Fruit fly (Drosophila melanogaster) Kc167 (cell line): ENCODE results near the gene CG1750.

Experiments used
- Myc ChIP-seq: fragments of >200 bp; optimal IDR thresholded peaks from 2 replicates; lab custom pipeline; 2017; ENCODE audit warnings: missing external identifiers
- Sin3A ChIP-seq: fragments of >200 bp; optimal IDR thresholded peaks from 2 replicates; lab custom pipeline; 2018; ENCODE audit warnings: missing external identifiers
- h ChIP-seq: fragments of >200 bp; optimal IDR thresholded peaks from 3 replicates; lab custom pipeline; 2018; ENCODE audit warnings: missing external identifiers
- insv ChIP-seq: fragments of >200 bp; optimal IDR thresholded peaks from 3 replicates; lab custom pipeline; 2018; ENCODE audit warnings: missing external identifiers
- psq ChIP-seq: fragments of >200 bp; optimal IDR thresholded peaks from 2 replicates; lab custom pipeline; 2017; ENCODE audit warnings: missing external identifiers
- ttk ChIP-seq: sonication (Bioruptor generic); optimal IDR thresholded peaks from 2 replicates; lab custom pipeline; 2017; ENCODE audit warnings: missing external identifiers

The CG1750 gene

dm6 chr3R:31235262-31235661, 19.4 kb downstream of the CG1750 start, which contains the start of gene CG15564:
Gene CG15564, minus strand, starts transcription at chr3R:31235362.
- TF ChIP-seq insv (no peak), h (lab: Kevin White, UChicago) (no peak), psq (lab: Kevin White, UChicago) (no peak), ttk (lab: Kevin White, UChicago) (no peak), Myc (no peak), Sin3A (lab: Kevin White, UChicago) (no peak)

- TF ChIP-seq insv (no peak), psq (lab: Kevin White, UChicago) (no peak), h (lab: Kevin White, UChicago) (no peak), Myc (no peak), ttk (lab: Kevin White, UChicago) (no peak), Sin3A (lab: Kevin White, UChicago) (no peak)
These were observed 22.5 kb downstream of the CG1750 start, which contains the start of gene CG15563 for dm6 chr3R:31232236-31232635. Gene CG15563, minus strand, starts transcription at chr3R:31232336.

DNA sequence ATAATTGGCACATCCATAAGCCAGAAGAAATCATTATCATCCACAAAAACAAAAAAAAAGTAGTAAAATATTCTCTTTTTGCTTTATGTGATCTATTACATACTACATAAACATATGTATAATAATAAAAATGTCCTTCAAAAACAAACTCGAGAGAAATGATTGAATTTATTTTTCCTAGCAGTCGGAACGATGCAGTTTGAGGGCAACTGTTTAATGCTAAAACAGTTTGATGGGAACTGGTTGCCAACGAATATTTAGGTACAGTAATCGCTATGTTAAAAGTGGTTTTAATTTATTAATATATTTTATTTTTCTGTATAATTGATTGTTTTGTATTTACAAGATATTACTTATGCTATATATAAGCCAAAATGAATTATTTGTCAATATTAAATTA, 23.6 kb downstream of the CG1750 start:
- TF ChIP-seq psq (lab: Kevin White, UChicago): no peak
- TF ChIP-seq h (lab: Kevin White, UChicago): no peak
- TF ChIP-seq insv: no peak
- no peak for TF ChIP-seq ttk (lab: Kevin White, UChicago)
- no peak for TF ChIP-seq Myc
- TF ChIP-seq Sin3A (lab: Kevin White, UChicago): no peak

DNA sequence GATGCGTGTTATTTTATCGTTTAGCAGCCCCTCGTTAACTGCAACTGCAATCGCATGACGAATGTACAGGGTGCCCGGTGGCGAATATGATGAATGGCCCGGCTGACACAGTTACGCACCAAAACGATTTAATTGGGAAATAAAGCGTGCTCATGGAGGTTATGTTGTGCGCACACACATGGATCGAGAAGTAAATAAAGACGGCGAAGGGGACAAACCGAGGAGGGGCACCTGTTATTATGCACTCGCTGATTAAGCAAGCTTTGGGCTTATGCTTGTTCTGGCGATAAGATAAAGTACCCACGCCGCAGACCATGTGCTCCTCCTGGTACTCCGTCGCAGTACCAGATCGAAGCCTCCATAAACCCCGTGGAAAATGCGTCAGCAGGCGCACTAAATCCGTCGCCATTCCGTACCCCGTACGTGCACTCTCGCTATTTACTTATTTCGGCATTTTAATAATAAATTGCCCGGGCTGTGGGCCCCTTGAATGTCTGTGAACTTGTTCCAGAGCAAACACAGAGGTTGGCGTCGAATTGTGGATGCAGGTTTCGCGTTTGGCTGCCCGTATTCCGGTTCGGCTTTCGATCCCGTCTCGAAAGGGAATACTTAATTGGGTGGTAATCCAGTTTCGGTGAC, 29.5 kb downstream of the CG1750 start:
- no peak for TF ChIP-seq insv

DNA sequence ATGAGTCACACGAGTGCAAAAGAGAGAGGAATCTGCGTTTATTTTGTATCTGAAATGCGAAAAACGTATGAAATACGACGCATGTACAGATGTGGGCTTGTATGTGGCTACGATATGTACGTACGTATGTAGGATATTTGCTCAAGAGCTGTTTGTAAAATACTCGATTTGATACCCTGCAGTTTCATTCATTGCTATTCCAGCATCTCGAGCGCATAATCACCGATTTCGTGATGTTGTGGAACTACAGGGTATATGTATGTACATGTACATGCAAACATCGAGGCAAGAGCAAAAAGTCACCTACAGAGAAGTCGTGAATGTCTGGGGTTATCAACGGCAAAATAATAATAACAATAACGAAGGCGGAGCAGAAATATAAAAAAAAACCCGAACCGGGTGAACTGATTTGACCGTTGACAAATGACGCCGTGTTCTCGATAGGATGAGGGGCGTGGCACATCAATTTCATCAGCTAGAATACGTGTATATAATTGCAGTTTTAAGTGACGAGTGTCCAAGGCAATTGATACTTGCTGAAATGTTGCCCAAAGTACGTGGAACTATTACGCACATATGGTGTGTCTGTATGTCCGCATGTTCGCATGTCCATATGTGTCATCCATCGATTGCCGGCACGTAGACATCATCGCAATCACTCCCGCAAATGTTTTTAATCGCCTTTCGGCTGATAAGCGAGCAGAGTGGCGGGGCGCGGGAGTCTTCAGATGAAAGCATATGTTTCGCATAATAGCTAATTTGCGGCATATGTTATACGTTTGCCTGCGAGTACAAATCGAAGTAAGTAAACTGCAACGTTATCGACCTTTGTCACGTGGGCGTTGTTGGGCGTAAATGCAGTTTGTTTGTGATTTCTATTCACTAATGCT, 30.5 kb downstream of the CG1750 start:
- no peak for TF ChIP-seq h (lab: Kevin White, UChicago)
- no peak for TF ChIP-seq Myc
- TF ChIP-seq ttk (lab: Kevin White, UChicago): no peak
- TF ChIP-seq Sin3A (lab: Kevin White, UChicago): no peak
- TF ChIP-seq insv: no peak
- TF ChIP-seq psq (lab: Kevin White, UChicago): no peak

dm6 chr3R:31222890-31223569, 31.7 kb downstream of the CG1750 start:
- TF ChIP-seq insv (no peak), Sin3A (lab: Kevin White, UChicago) (no peak), h (lab: Kevin White, UChicago) (no peak), Myc (no peak), psq (lab: Kevin White, UChicago) (no peak), ttk (lab: Kevin White, UChicago) (no peak)

DNA sequence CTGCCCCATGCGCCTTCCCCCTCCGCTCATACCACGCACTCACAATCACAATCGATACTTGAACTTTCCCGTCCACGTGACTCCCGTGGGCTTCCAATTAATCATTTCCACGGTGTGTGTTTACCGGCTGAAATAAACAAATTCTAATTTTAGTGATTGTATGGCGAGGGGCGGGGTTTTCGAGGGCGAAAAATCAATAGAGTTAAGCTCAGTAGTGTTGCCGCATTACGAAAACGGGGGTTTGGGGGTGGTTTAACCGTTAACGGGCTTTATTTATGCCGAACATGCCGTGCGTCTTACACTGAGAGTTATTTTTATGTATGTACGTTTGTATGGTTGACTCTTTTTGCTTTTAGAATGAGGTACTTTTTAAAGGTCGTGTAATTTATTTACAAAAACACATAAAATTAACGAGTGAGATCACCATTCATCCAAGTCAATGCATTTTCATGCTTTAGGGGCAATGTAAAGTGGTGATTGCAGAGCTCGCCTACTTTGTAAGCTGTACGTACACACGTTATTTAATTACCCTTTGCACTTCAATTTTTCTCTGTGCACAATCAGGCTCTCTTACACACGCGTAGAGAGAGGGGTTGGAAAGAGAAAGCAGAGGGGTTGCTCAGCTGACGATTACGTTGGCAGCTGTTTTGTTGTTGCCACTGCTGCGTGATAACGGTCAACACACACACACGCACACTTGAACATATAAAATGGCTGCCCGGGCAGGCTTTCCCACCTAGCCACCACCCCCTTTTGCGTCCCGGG, 32.4 kb downstream of the CG1750 start:
- TF ChIP-seq ttk (lab: Kevin White, UChicago): no peak
- no peak for TF ChIP-seq insv
- no peak for TF ChIP-seq h (lab: Kevin White, UChicago)

DNA sequence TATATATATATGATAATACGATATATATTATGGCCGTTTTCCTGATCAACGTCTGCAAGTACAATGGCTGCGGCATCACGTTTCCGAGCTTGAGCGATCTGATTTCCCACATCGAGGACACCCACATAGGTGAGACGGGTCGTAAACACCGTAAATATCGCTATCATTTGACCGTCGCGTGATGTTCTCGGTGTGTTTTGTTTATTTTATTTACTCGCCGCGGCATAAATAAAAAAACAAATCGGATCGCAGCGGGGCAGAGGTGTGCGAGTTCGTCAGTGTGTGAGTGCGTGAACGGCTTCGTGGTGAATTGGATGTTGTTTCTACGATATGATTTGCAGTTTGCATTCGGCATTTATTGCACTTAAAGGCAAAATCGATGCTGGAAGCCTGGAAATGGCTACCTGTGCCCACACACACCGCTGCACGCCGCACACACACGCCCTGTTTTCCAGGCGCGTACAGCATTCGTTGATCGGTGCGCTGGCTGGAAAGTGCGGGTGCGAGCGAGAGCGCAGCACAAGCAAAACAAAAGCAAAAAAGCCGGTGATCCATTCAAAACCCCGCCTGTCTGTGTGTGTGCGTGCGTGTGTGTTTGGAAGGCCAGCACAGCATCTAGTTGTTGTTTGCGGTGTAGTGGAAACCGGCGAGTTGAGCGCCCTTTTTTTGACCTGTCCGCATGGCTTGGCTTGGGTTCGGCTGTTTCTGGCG, 33.2 kb downstream of the CG1750 start:
- no peak for TF ChIP-seq Sin3A (lab: Kevin White, UChicago)
- TF ChIP-seq h (lab: Kevin White, UChicago): no peak
- no peak for TF ChIP-seq insv
- TF ChIP-seq Myc: no peak
- no peak for TF ChIP-seq ttk (lab: Kevin White, UChicago)
- TF ChIP-seq psq (lab: Kevin White, UChicago): no peak

- TF ChIP-seq Myc (no peak), psq (lab: Kevin White, UChicago) (no peak), insv (no peak), ttk (lab: Kevin White, UChicago) (no peak), h (lab: Kevin White, UChicago) (no peak), Sin3A (lab: Kevin White, UChicago) (no peak)
These were observed 34.0 kb downstream of the CG1750 start, which contains the start of gene CG12054 for dm6 chr3R:31220456-31221336. Gene CG12054, plus strand, starts transcription at chr3R:31220702.
